Fruit fly (Drosophila melanogaster) whole organism, embryonic: ENCODE results near the gene udt.

Source experiments
- ATbp ChIP-seq: fragments of 200-800 bp; sonication (Bioruptor generic); optimal IDR thresholded peaks from 2 replicates; lab custom pipeline; 2017; ENCODE audit warnings: missing biosample characterization, mild to moderate bottlenecking, missing genetic modification characterization, missing genetic modification reagents
- Atf6 ChIP-seq: fragments of 200-800 bp; sonication (Bioruptor generic); IDR thresholded peaks from 2 replicates; pipeline ENCODE4 v1.3.6; 2022; ENCODE audit warnings: missing biosample characterization, missing genetic modification characterization
- Blimp-1 ChIP-seq: fragments of 200-800 bp; sonication (Bioruptor generic); optimal IDR thresholded peaks from 3 replicates; lab custom pipeline; 2018; ENCODE audit warnings: missing biosample characterization, missing genetic modification characterization, mild to moderate bottlenecking, moderate library complexity, missing genetic modification reagents
- CG10267 ChIP-seq: fragments of 200-800 bp; sonication (Bioruptor generic); optimal IDR thresholded peaks from 2 replicates; lab custom pipeline; 2018; ENCODE audit warnings: missing biosample characterization, mild to moderate bottlenecking, missing genetic modification characterization, moderate library complexity
- CG10543 ChIP-seq: fragments of 200-800 bp; sonication (Bioruptor generic); optimal IDR thresholded peaks from 3 replicates; lab custom pipeline; 2017; ENCODE audit warnings: missing biosample characterization, mild to moderate bottlenecking, missing genetic modification characterization, moderate library complexity
- CG11093 ChIP-seq: fragments of 200-800 bp; sonication (Bioruptor generic); IDR thresholded peaks from 3 replicates; pipeline ENCODE4 v1.3.6; 2022; ENCODE audit warnings: missing biosample characterization, missing genetic modification characterization
- CG12391 ChIP-seq: fragments of 200-800 bp; sonication (Bioruptor generic); optimal IDR thresholded peaks from 3 replicates; lab custom pipeline; 2018; ENCODE audit warnings: missing biosample characterization, mild to moderate bottlenecking, missing genetic modification characterization, moderate library complexity
- CG12942 ChIP-seq: fragments of 200-800 bp; sonication (Bioruptor generic); optimal IDR thresholded peaks from 3 replicates; lab custom pipeline; 2016; ENCODE audit warnings: missing biosample characterization, missing genetic modification characterization
- CG13894 ChIP-seq: fragments of 200-800 bp; sonication (Bioruptor generic); optimal IDR thresholded peaks from 3 replicates; lab custom pipeline; 2018; ENCODE audit warnings: missing biosample characterization, mild to moderate bottlenecking, missing genetic modification characterization, moderate library complexity
- CG1647 ChIP-seq: fragments of 200-800 bp; sonication (Bioruptor generic); optimal IDR thresholded peaks from 3 replicates; lab custom pipeline; 2016; ENCODE audit warnings: missing biosample characterization, missing genetic modification characterization
- CG1792 ChIP-seq: fragments of 200-800 bp; sonication (Bioruptor generic); optimal IDR thresholded peaks from 2 replicates; lab custom pipeline; 2016; ENCODE audit warnings: missing biosample characterization, missing genetic modification characterization
- CG18619 ChIP-seq: fragments of 200-800 bp; sonication (Bioruptor generic); optimal IDR thresholded peaks from 3 replicates; lab custom pipeline; 2017; ENCODE audit warnings: missing biosample characterization, mild to moderate bottlenecking, missing genetic modification characterization
- CG2116 ChIP-seq: fragments of 200-800 bp; sonication (Bioruptor generic); optimal IDR thresholded peaks from 3 replicates; lab custom pipeline; 2018; ENCODE audit warnings: missing biosample characterization, mild to moderate bottlenecking, missing genetic modification characterization
- CG30403 ChIP-seq: fragments of 200-800 bp; sonication (Bioruptor generic); optimal IDR thresholded peaks from 3 replicates; lab custom pipeline; 2016; ENCODE audit warnings: missing biosample characterization, missing genetic modification characterization
- CG33557 ChIP-seq: fragments of 200-800 bp; sonication (Bioruptor generic); optimal IDR thresholded peaks from 2 replicates; lab custom pipeline; 2019; ENCODE audit warnings: missing biosample characterization, mild to moderate bottlenecking, missing genetic modification characterization, moderate library complexity
- CG3847 ChIP-seq: fragments of 200-800 bp; sonication (Bioruptor generic); IDR thresholded peaks from 2 replicates; pipeline ENCODE4 v1.3.6; 2022; ENCODE audit warnings: missing biosample characterization, missing genetic modification characterization
- CG7786 ChIP-seq: fragments of 200-800 bp; sonication (Bioruptor generic); optimal IDR thresholded peaks from 2 replicates; lab custom pipeline; 2016; ENCODE audit warnings: missing biosample characterization, missing genetic modification characterization
- CG8388 ChIP-seq: fragments of 200-800 bp; sonication (Bioruptor generic); optimal IDR thresholded peaks from 2 replicates; lab custom pipeline; 2019; ENCODE audit warnings: missing biosample characterization, mild to moderate bottlenecking, missing genetic modification characterization, moderate library complexity
- CG9797 ChIP-seq: fragments of 200-800 bp; sonication (Bioruptor generic); optimal IDR thresholded peaks from 3 replicates; lab custom pipeline; 2018; ENCODE audit warnings: missing biosample characterization, mild to moderate bottlenecking, missing genetic modification characterization
- Dip2 ChIP-seq: fragments of 200-800 bp; sonication (Bioruptor generic); IDR thresholded peaks from 2 replicates; pipeline ENCODE4 v1.3.6; 2022; ENCODE audit warnings: missing biosample characterization, missing genetic modification characterization
- Dll ChIP-seq: fragments of 200-800 bp; sonication (Bioruptor generic); IDR thresholded peaks from 4 replicates; pipeline ENCODE4 v1.3.6; 2022; ENCODE audit warnings: missing biosample characterization, missing genetic modification characterization; ENCODE audit not compliant: partially characterized antibody
- E2f1 ChIP-seq: fragments of 200-800 bp; sonication (Bioruptor generic); IDR thresholded peaks from 2 replicates; pipeline ENCODE4 v1.3.6; 2022; ENCODE audit warnings: missing biosample characterization, missing genetic modification characterization
- GATAe ChIP-seq: fragments of 200-800 bp; sonication (Bioruptor generic); conservative IDR thresholded peaks from 2 replicates; pipeline ENCODE4 v1.3.6; 2022; ENCODE audit warnings: missing biosample characterization, missing genetic modification characterization
- Hr51 ChIP-seq, 2 experiments: fragments of 200-800 bp; sonication (Bioruptor generic); optimal IDR thresholded peaks; 2 replicates in 1 of 2; 3 replicates in 1 of 2; lab custom pipeline; 2016 to 2018; ENCODE audit warnings: missing biosample characterization in 2 of 2, missing genetic modification characterization in 2 of 2, mild to moderate bottlenecking in 1 of 2, moderate library complexity in 1 of 2
- Nf-YA ChIP-seq: fragments of 200-800 bp; sonication (Bioruptor generic); IDR thresholded peaks from 2 replicates; pipeline ENCODE4 v1.3.6; 2022; ENCODE audit warnings: missing biosample characterization, missing genetic modification characterization
- Nf-YC ChIP-seq: fragments of 200-800 bp; optimal IDR thresholded peaks from 3 replicates; lab custom pipeline; 2019; ENCODE audit warnings: missing biosample characterization, mild to moderate bottlenecking, missing genetic modification characterization, moderate library complexity
- Opbp ChIP-seq: fragments of 200-800 bp; sonication (Bioruptor generic); IDR thresholded peaks from 3 replicates; pipeline ENCODE4 v1.3.6; 2022; ENCODE audit warnings: missing biosample characterization, missing genetic modification characterization; ENCODE audit not compliant: partially characterized antibody
- Optix ChIP-seq: fragments of 200-800 bp; sonication (Bioruptor generic); IDR thresholded peaks from 3 replicates; pipeline ENCODE4 v1.3.6; 2022; ENCODE audit warnings: missing biosample characterization, missing genetic modification characterization
- PHDP ChIP-seq: fragments of 200-800 bp; sonication (Bioruptor generic); optimal IDR thresholded peaks from 3 replicates; lab custom pipeline; 2018; ENCODE audit warnings: missing biosample characterization, mild to moderate bottlenecking, missing genetic modification characterization, moderate library complexity
- Side ChIP-seq: fragments of 200-800 bp; sonication (Bioruptor generic); optimal IDR thresholded peaks from 2 replicates; lab custom pipeline; 2016; ENCODE audit warnings: missing biosample characterization, missing genetic modification characterization
- TFAM ChIP-seq: fragments of 200-800 bp; sonication (Bioruptor generic); optimal IDR thresholded peaks from 2 replicates; lab custom pipeline; 2017; ENCODE audit warnings: missing biosample characterization, missing genetic modification characterization, inconsistent platforms
- Taf1 ChIP-seq: fragments of 200-800 bp; sonication (Bioruptor generic); IDR thresholded peaks from 2 replicates; pipeline ENCODE4 v1.3.6; 2022; ENCODE audit warnings: missing biosample characterization, missing genetic modification characterization
- Vsx1 ChIP-seq: fragments of 200-800 bp; sonication (Bioruptor generic); optimal IDR thresholded peaks from 2 replicates; lab custom pipeline; 2017; ENCODE audit warnings: missing biosample characterization, mild to moderate bottlenecking, missing genetic modification characterization, missing genetic modification reagents
- al ChIP-seq: fragments of 200-800 bp; sonication (Bioruptor generic); IDR thresholded peaks from 2 replicates; pipeline ENCODE4 v1.3.6; 2022; ENCODE audit warnings: missing biosample characterization, missing genetic modification characterization
- bab2 ChIP-seq: fragments of 200-800 bp; sonication (Bioruptor generic); optimal IDR thresholded peaks from 2 replicates; lab custom pipeline; 2016; ENCODE audit warnings: missing biosample characterization, missing genetic modification characterization
- bbx ChIP-seq: fragments of 200-800 bp; sonication (Bioruptor generic); IDR thresholded peaks from 2 replicates; pipeline ENCODE4 v1.3.6; 2022; ENCODE audit warnings: missing biosample characterization, missing genetic modification characterization; ENCODE audit not compliant: partially characterized antibody
- bsh ChIP-seq, 2 experiments: fragments of 200-800 bp; sonication (Bioruptor generic); optimal IDR thresholded peaks; 2 replicates each; lab custom pipeline; 2017 to 2018; ENCODE audit warnings: mild to moderate bottlenecking in 2 of 2, missing biosample characterization in 2 of 2, missing genetic modification characterization in 2 of 2, moderate library complexity in 1 of 2
- chif ChIP-seq, 2 experiments: fragments of 200-800 bp; sonication (Bioruptor generic); optimal IDR thresholded peaks; 3 replicates each; lab custom pipeline; 2016; ENCODE audit warnings: missing biosample characterization in 2 of 2, missing genetic modification characterization in 2 of 2
- dysf ChIP-seq: fragments of 200-800 bp; sonication (Bioruptor generic); IDR thresholded peaks from 3 replicates; pipeline ENCODE4 v1.3.6; 2022; ENCODE audit warnings: missing biosample characterization, missing genetic modification characterization
- ewg ChIP-seq: fragments of 200-800 bp; sonication (Bioruptor generic); optimal IDR thresholded peaks from 3 replicates; lab custom pipeline; 2017; ENCODE audit warnings: mild to moderate bottlenecking, missing biosample characterization, missing genetic modification reagents, missing genetic modification characterization
- fd102C ChIP-seq: fragments of 200-800 bp; sonication (Bioruptor generic); optimal IDR thresholded peaks from 2 replicates; lab custom pipeline; 2018; ENCODE audit warnings: missing biosample characterization, mild to moderate bottlenecking, missing genetic modification characterization, moderate library complexity
- h ChIP-seq: fragments of >200 bp; optimal IDR thresholded peaks from 2 replicates; lab custom pipeline; 2017
- mld ChIP-seq: fragments of 200-800 bp; sonication (Bioruptor generic); IDR thresholded peaks from 3 replicates; pipeline ENCODE4 v1.3.6; 2022; ENCODE audit warnings: missing biosample characterization, missing genetic modification characterization; ENCODE audit not compliant: partially characterized antibody
- org-1 ChIP-seq: fragments of 200-800 bp; sonication (Bioruptor generic); optimal IDR thresholded peaks from 2 replicates; lab custom pipeline; 2017; ENCODE audit warnings: missing biosample characterization, missing genetic modification characterization
- pum ChIP-seq: fragments of 200-800 bp; sonication (Bioruptor generic); optimal IDR thresholded peaks from 2 replicates; lab custom pipeline; 2016; ENCODE audit warnings: missing biosample characterization, missing genetic modification characterization
- ranshi ChIP-seq: fragments of 200-800 bp; sonication (Bioruptor generic); IDR thresholded peaks from 2 replicates; pipeline ENCODE4 v1.3.6; 2022; ENCODE audit warnings: missing biosample characterization, missing genetic modification characterization
- salm ChIP-seq: fragments of 200-800 bp; sonication (Bioruptor generic); optimal IDR thresholded peaks from 2 replicates; lab custom pipeline; 2018; ENCODE audit warnings: missing biosample characterization, mild to moderate bottlenecking, missing genetic modification characterization
- sens-2 ChIP-seq: fragments of 200-800 bp; sonication (Bioruptor generic); IDR thresholded peaks from 2 replicates; pipeline ENCODE4 v1.3.6; 2022; ENCODE audit warnings: missing biosample characterization, missing genetic modification characterization
- toy ChIP-seq: fragments of 200-800 bp; sonication (Bioruptor generic); IDR thresholded peaks from 2 replicates; pipeline ENCODE4 v1.3.6; 2022; ENCODE audit warnings: missing biosample characterization, missing genetic modification characterization
- unc-4 ChIP-seq: fragments of 200-800 bp; sonication (Bioruptor generic); IDR thresholded peaks from 2 replicates; pipeline ENCODE4 v1.3.6; 2022; ENCODE audit warnings: missing biosample characterization, missing genetic modification characterization; ENCODE audit not compliant: partially characterized antibody

The udt gene

dm6 chr3R:23772808-23773207, 9.7 kb upstream of the udt start, which contains the start of gene tst (continued):
- no peak for TF ChIP-seq CG1792 (GFP tag; lab: Kevin White, UChicago)
- TF ChIP-seq GATAe = peak; percentile 87
- TF ChIP-seq sens-2 (GFP tag; lab: Robert Waterston, UW) = peak; percentile 67; the same call in 1 of the 2 replicates
- TF ChIP-seq CG8388 (GFP tag; lab: Kevin White, UChicago) = peak; percentile 89
- TF ChIP-seq E2f1 (GFP tag; lab: Robert Waterston, UW) = peak; percentile 97
- TF ChIP-seq CG2116 (GFP tag; lab: Kevin White, UChicago) = peak; percentile 66
- peak; percentile 93 for TF ChIP-seq Optix (GFP tag; lab: Robert Waterston, UW)
- peak; percentile 97 for TF ChIP-seq ranshi (GFP tag; lab: Robert Waterston, UW)
- TF ChIP-seq Nf-YC (tag; lab: Kevin White, UChicago) = peak; percentile 79
- peak; percentile 77 for TF ChIP-seq ewg (GFP tag; lab: Kevin White, UChicago)
- peak; percentile 44 to 90 for TF ChIP-seq Hr51 (GFP tag; optimal IDR thresholded peaks at IDR 0.05; lab: Kevin White, UChicago)
- TF ChIP-seq Opbp (GFP tag; lab: Robert Waterston, UW) = no peak
- TF ChIP-seq toy (GFP tag; lab: Robert Waterston, UW) = peak; percentile 77
- peak; percentile 71; the same call in 3 of the 4 replicates for TF ChIP-seq Dll (GFP tag; lab: Robert Waterston, UW)
- TF ChIP-seq mld = no peak
- TF ChIP-seq org-1 (GFP tag; lab: Kevin White, UChicago) = peak; percentile 70
- TF ChIP-seq fd102C (GFP tag; lab: Kevin White, UChicago) = peak; percentile 19
- peak; percentile 97 for TF ChIP-seq CG3847 (GFP tag; lab: Robert Waterston, UW)
- TF ChIP-seq CG9797 (GFP tag; lab: Kevin White, UChicago) = peak; percentile 46
- TF ChIP-seq bbx = no peak
- TF ChIP-seq h (lab: Kevin White, UChicago) = no peak
- TF ChIP-seq ATbp (GFP tag; lab: Kevin White, UChicago) = peak; percentile 85
- peak; percentile 48 for TF ChIP-seq Dip2
- peak; percentile 92 for TF ChIP-seq CG12942 (GFP tag; lab: Kevin White, UChicago)
- TF ChIP-seq Blimp-1 = peak; percentile 91
- TF ChIP-seq CG33557 (GFP tag; lab: Kevin White, UChicago) = peak; percentile 73
- TF ChIP-seq PHDP (tag; lab: Kevin White, UChicago) = peak; percentile 92
- 0 out of 2 replicates have a peak, but pooled peaks have one; percentile 40 for TF ChIP-seq unc-4 (GFP tag; lab: Robert Waterston, UW)
- TF ChIP-seq Nf-YA (GFP tag; lab: Robert Waterston, UW) = peak; percentile 90
- TF ChIP-seq bsh (GFP tag; optimal IDR thresholded peaks at IDR 0.05; lab: Kevin White, UChicago) = peak; percentile 44 to 93
- peak; percentile 83 for TF ChIP-seq Vsx1 (GFP tag; lab: Kevin White, UChicago)
- TF ChIP-seq CG1647 (GFP tag; lab: Kevin White, UChicago) = peak; percentile 8
- peak; percentile 53 for TF ChIP-seq pum (GFP tag; lab: Kevin White, UChicago)
- TF ChIP-seq CG13894 (tag; lab: Kevin White, UChicago) = no peak
- peak; percentile 97 for TF ChIP-seq dysf
- TF ChIP-seq CG10543 = peak; percentile 53
- TF ChIP-seq CG30403 (GFP tag; lab: Kevin White, UChicago) = peak; percentile 94
- peak in 1 of 2 experiments; percentile 55 for TF ChIP-seq chif (GFP tag; optimal IDR thresholded peaks at IDR 0.05; lab: Kevin White, UChicago)
- peak; percentile 89 for TF ChIP-seq CG10267 (tag; lab: Kevin White, UChicago)
- TF ChIP-seq bab2 (GFP tag; lab: Kevin White, UChicago) = peak; percentile 35
- peak; percentile 80 for TF ChIP-seq salm (tag; lab: Kevin White, UChicago)
- peak; percentile 94 for TF ChIP-seq CG11093 (GFP tag; lab: Robert Waterston, UW)
- TF ChIP-seq al (GFP tag; lab: Robert Waterston, UW) = peak; percentile 98
- no peak for TF ChIP-seq TFAM (GFP tag; lab: Kevin White, UChicago)
- no peak for TF ChIP-seq Side
- TF ChIP-seq CG7786 = peak; percentile 7
- peak; percentile 91 for TF ChIP-seq Atf6 (GFP tag; lab: Robert Waterston, UW)
- TF ChIP-seq Taf1 (GFP tag; lab: Robert Waterston, UW) = peak; percentile 93
- TF ChIP-seq CG12391 (tag; lab: Kevin White, UChicago) = peak; percentile 96
- peak; percentile 78 for TF ChIP-seq CG18619 (GFP tag; lab: Kevin White, UChicago)
